Worm (Caenorhabditis elegans) whole organism, late embryonic: Measurements from ENCODE around the gene F47B10.6.
A peak's percentile ranks its signal among the peaks of the same experiment; 100 is the strongest.

ENCODE experiments used
- C38D4.7 ChIP-seq: fragments of 200-800 bp; sonication (Bioruptor generic); optimal IDR thresholded peaks from 2 replicates; lab custom pipeline; 2018; ENCODE audit warnings: mild to moderate bottlenecking, missing genetic modification characterization, moderate library complexity, missing compliant biosample characterization
- K02D7.2 ChIP-seq: sonication (generic microtip); optimal IDR thresholded peaks from 2 replicates; lab custom pipeline; 2017; ENCODE audit warnings: mild to moderate bottlenecking, missing genetic modification characterization, missing compliant biosample characterization
- K09A11.1 ChIP-seq: sonication (generic microtip); optimal IDR thresholded peaks from 2 replicates; lab custom pipeline; 2017; ENCODE audit warnings: antibody characterized with exemption, mild to moderate bottlenecking, missing genetic modification characterization, missing compliant biosample characterization; ENCODE audit not compliant: insufficient read depth
- T23F11.4 ChIP-seq: fragments of 200-800 bp; sonication (Bioruptor generic); optimal IDR thresholded peaks from 2 replicates; lab custom pipeline; 2018; ENCODE audit warnings: mild to moderate bottlenecking, missing genetic modification characterization, missing compliant biosample characterization
- ahr-1 ChIP-seq: sonication (generic microtip); optimal IDR thresholded peaks from 2 replicates; lab custom pipeline; 2016; ENCODE audit warnings: missing genetic modification characterization, missing compliant biosample characterization
- ama-1 ChIP-seq: fragments of 150-350 bp; optimal IDR thresholded peaks from 2 replicates; lab custom pipeline; 2014
- ceh-19 ChIP-seq: fragments of 200-800 bp; sonication (Bioruptor generic); optimal IDR thresholded peaks from 2 replicates; lab custom pipeline; 2018; ENCODE audit warnings: mild to moderate bottlenecking, missing genetic modification characterization, missing compliant biosample characterization
- ceh-2 ChIP-seq: sonication (generic microtip); optimal IDR thresholded peaks from 2 replicates; lab custom pipeline; 2016; ENCODE audit warnings: missing genotype, missing genetic modification characterization, missing compliant biosample characterization
- ceh-30 ChIP-seq: fragments of 150-350 bp; optimal IDR thresholded peaks from 2 replicates; lab custom pipeline; 2014; ENCODE audit warnings: missing biosample characterization, missing genetic modification characterization
- ceh-31 ChIP-seq: sonication (generic microtip); optimal IDR thresholded peaks from 2 replicates; lab custom pipeline; 2016; ENCODE audit warnings: missing genetic modification characterization, missing compliant biosample characterization
- ceh-34 ChIP-seq: sonication (generic microtip); optimal IDR thresholded peaks from 2 replicates; lab custom pipeline; 2016; ENCODE audit warnings: mild to moderate bottlenecking, missing genetic modification characterization, missing compliant biosample characterization
- ceh-48 ChIP-seq: sonication (generic microtip); optimal IDR thresholded peaks from 2 replicates; lab custom pipeline; 2016; ENCODE audit warnings: missing genetic modification characterization, inconsistent platforms, missing compliant biosample characterization
- che-1 ChIP-seq: sonication (generic microtip); optimal IDR thresholded peaks from 2 replicates; lab custom pipeline; 2016; ENCODE audit warnings: mild to moderate bottlenecking, missing genetic modification characterization, missing compliant biosample characterization
- elt-2 ChIP-seq: sonication (generic microtip); optimal IDR thresholded peaks from 2 replicates; lab custom pipeline; 2016; ENCODE audit warnings: missing genetic modification reagents, missing genetic modification characterization, missing compliant biosample characterization
- ets-4 ChIP-seq: sonication (generic microtip); optimal IDR thresholded peaks from 2 replicates; lab custom pipeline; 2016; ENCODE audit warnings: missing genetic modification characterization, missing compliant biosample characterization
- fkh-10 ChIP-seq: fragments of 150-350 bp; optimal IDR thresholded peaks from 2 replicates; lab custom pipeline; 2014; ENCODE audit warnings: missing biosample characterization, missing genetic modification reagents, missing genetic modification characterization
- hlh-30 ChIP-seq: sonication (generic microtip); optimal IDR thresholded peaks from 2 replicates; lab custom pipeline; 2017; ENCODE audit warnings: antibody characterized with exemption, missing genetic modification characterization, missing compliant biosample characterization; ENCODE audit not compliant: insufficient read depth
- hlh-8 ChIP-seq: sonication (generic microtip); optimal IDR thresholded peaks from 2 replicates; lab custom pipeline; 2016; ENCODE audit warnings: missing genotype, missing genetic modification characterization, missing compliant biosample characterization
- madf-2 ChIP-seq: sonication (generic microtip); optimal IDR thresholded peaks from 2 replicates; lab custom pipeline; 2017; ENCODE audit warnings: missing genetic modification characterization, missing compliant biosample characterization
- nfya-1 ChIP-seq: sonication (generic microtip); optimal IDR thresholded peaks from 2 replicates; lab custom pipeline; 2017; ENCODE audit warnings: missing genetic modification characterization, mild to moderate bottlenecking, missing compliant biosample characterization, antibody characterized with exemption, moderate library complexity
- odd-2 ChIP-seq: sonication (generic microtip); optimal IDR thresholded peaks from 2 replicates; lab custom pipeline; 2017; ENCODE audit warnings: antibody characterized with exemption, mild to moderate bottlenecking, missing genetic modification characterization, missing compliant biosample characterization
- pat-9 ChIP-seq: fragments of 200-800 bp; sonication (Bioruptor generic); optimal IDR thresholded peaks from 2 replicates; lab custom pipeline; 2018; ENCODE audit warnings: mild to moderate bottlenecking, missing genetic modification characterization, moderate library complexity, missing compliant biosample characterization
- pax-1 ChIP-seq: fragments of 150-350 bp; optimal IDR thresholded peaks from 2 replicates; lab custom pipeline; 2014; ENCODE audit warnings: missing biosample characterization, missing genetic modification characterization
- pha-2 ChIP-seq: sonication (generic microtip); optimal IDR thresholded peaks from 2 replicates; lab custom pipeline; 2017; ENCODE audit warnings: mild to moderate bottlenecking, missing genetic modification characterization, missing compliant biosample characterization
- pha-4 ChIP-seq: fragments of 150-350 bp; optimal IDR thresholded peaks from 2 replicates; lab custom pipeline; 2018; ENCODE audit warnings: missing biosample characterization, missing genetic modification reagents, missing genetic modification characterization
- pqm-1 ChIP-seq: sonication (generic microtip); optimal IDR thresholded peaks from 2 replicates; lab custom pipeline; 2016; ENCODE audit warnings: missing genetic modification characterization, missing compliant biosample characterization
- pros-1 ChIP-seq: fragments of 150-350 bp; optimal IDR thresholded peaks from 2 replicates; lab custom pipeline; 2014; ENCODE audit warnings: missing biosample characterization, missing genetic modification reagents, missing genetic modification characterization
- sdc-2 ChIP-seq: sonication (generic microtip); optimal IDR thresholded peaks from 2 replicates; lab custom pipeline; 2016; ENCODE audit warnings: missing genotype, missing genetic modification characterization, missing compliant biosample characterization
- sox-2 ChIP-seq: fragments of 200-800 bp; sonication (Bioruptor generic); IDR thresholded peaks from 2 replicates; pipeline ENCODE4 v1.3.6; 2022; ENCODE audit warnings: missing genetic modification reagents, missing genetic modification characterization, missing compliant biosample characterization
- sox-4 ChIP-seq: sonication (generic microtip); optimal IDR thresholded peaks from 2 replicates; lab custom pipeline; 2017; ENCODE audit warnings: mild to moderate bottlenecking, missing genetic modification characterization, inconsistent platforms, missing compliant biosample characterization
- syd-9 ChIP-seq: sonication (generic microtip); optimal IDR thresholded peaks from 2 replicates; lab custom pipeline; 2016; ENCODE audit warnings: mild to moderate bottlenecking, missing genetic modification characterization, moderate library complexity, missing compliant biosample characterization
- tbx-2 ChIP-seq: sonication (generic microtip); optimal IDR thresholded peaks from 2 replicates; lab custom pipeline; 2016; ENCODE audit warnings: missing genetic modification characterization, missing compliant biosample characterization
- unc-42 ChIP-seq: sonication (generic microtip); optimal IDR thresholded peaks from 2 replicates; lab custom pipeline; 2016; ENCODE audit warnings: missing genotype, missing genetic modification characterization, missing compliant biosample characterization
- unc-86 ChIP-seq: sonication (generic microtip); optimal IDR thresholded peaks from 2 replicates; lab custom pipeline; 2016; ENCODE audit warnings: missing genetic modification characterization, missing compliant biosample characterization
- ztf-16 ChIP-seq: sonication (generic microtip); optimal IDR thresholded peaks from 2 replicates; lab custom pipeline; 2017; ENCODE audit warnings: missing genetic modification characterization, missing compliant biosample characterization

F47B10.6 gene

DNA sequence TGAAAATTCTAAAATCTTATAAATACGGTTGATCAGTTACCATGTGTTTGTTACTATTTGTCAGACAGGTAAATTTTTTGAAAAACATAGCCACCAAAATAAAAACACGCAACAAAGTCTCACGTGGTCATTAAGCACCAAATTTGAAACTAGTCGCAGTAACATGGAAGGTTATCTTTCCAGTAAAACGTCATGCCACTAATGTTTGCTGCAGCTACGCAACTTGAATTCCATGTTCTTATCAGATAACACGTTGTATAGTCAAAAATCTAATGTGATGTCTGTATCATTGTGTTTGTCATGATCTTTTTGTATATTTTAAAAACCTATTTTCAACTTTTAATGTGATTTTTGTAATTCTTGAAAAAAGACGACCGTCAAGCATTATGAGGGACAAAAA lies 13.5 kb downstream of the F47B10.6 start:
- peak; percentile 48 for TF ChIP-seq elt-2 (tag; lab: Kevin White, UChicago)
- TF ChIP-seq pha-2 (tag; lab: Kevin White, UChicago): no peak

DNA sequence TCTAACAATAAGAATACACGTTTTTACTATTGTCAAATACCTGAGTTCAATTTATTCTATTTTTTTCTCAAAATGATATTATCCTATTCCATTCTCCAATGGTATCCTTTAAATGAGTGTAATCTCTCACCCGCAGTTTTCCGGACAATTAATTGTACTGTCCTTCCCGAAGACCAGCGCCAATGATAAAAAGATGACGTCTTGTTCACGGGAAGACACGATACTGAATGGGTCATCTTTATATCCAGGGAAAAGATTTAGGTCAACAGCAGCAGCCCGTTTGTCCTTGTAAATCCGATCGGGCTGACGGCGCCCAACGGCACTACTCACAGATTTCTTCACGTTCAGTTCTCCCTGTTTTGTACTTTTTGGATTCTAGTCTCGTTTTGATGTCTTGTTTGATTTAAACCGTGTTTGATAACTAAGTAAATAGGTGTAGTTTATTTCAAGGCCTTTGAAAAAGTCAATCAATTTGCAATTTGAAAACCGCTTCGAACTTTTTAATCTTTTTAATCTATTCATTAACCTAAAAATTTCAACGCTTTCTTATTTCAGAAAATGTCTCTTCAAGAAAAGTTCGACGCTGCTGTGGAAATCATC lies 14.5 kb downstream of the F47B10.6 start, which contains the start of gene acbp-3:
acbp-3 (plus strand) TSS at position 550 of the 600 bp plus-strand sequence.
- TF ChIP-seq ceh-48 (tag; lab: Kevin White, UChicago) (no peak), C38D4.7 (GFP tag; lab: Kevin White, UChicago) (no peak), madf-2 (tag; lab: Kevin White, UChicago) (no peak), K09A11.1 (no peak), hlh-8 (tag; lab: Kevin White, UChicago) (no peak), ceh-34 (tag; lab: Kevin White, UChicago) (no peak), sox-4 (tag; lab: Kevin White, UChicago) (no peak), sdc-2 (tag; lab: Kevin White, UChicago) (no peak), odd-2 (tag; lab: Kevin White, UChicago) (no peak), ama-1 (lab: Kevin White, UChicago) (no peak), ahr-1 (tag; lab: Kevin White, UChicago) (no peak)

DNA sequence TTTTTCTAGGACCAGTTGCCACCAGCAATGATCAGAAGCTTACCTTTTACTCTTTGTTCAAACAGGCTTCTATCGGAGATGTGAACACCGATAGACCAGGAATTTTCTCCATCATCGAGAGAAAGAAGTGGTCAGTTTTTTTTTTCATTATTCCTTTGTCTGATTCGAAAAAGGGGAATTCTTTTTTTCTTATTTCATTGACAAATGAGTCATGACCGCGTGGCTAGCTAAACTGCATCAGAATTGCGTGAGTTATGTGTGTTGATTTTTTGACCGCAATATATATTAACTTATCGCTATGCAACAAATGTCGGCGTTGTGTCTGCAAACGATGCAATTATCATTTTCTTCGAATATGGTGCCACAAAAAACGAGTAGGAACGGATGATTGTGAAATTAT lies 15.1 kb downstream of the F47B10.6 start:
- TF ChIP-seq hlh-8 (tag; lab: Kevin White, UChicago): no peak
- no peak for TF ChIP-seq unc-86 (tag; lab: Kevin White, UChicago)
- TF ChIP-seq pha-2 (tag; lab: Kevin White, UChicago): no peak
- TF ChIP-seq pax-1 (tag; lab: Kevin White, UChicago): no peak
- no peak for TF ChIP-seq syd-9 (tag; lab: Kevin White, UChicago)
- no peak for TF ChIP-seq hlh-30
- no peak for TF ChIP-seq T23F11.4
- no peak for TF ChIP-seq K02D7.2 (tag; lab: Kevin White, UChicago)
- TF ChIP-seq, all 69 proteins: peak for 0

DNA sequence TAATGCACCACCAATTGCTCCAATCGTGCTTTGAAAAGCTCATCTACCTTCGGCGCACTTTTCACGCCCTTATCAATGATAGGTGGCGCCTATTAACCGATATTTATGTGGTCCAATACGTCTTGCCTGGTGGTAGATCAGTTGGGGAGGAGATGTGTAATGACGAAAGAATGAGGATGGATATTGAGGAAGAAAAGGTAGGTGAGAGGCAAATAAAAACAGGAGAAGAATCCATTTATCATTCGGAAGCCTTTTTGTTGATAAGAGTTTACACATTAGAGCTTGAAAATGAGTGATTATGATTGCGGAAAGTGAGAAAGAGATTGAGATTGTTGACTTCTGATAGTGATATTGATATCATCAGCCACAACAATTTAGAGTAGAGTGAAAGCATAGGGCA lies 19.1 kb downstream of the F47B10.6 start:
- TF ChIP-seq ceh-19 (GFP tag; lab: Kevin White, UChicago): no peak
- TF ChIP-seq fkh-10: no peak
- TF ChIP-seq ztf-16: no peak
- no peak for TF ChIP-seq pros-1 (tag; lab: Kevin White, UChicago)
- no peak for TF ChIP-seq che-1
- no peak for TF ChIP-seq unc-42 (tag; lab: Kevin White, UChicago)
- TF ChIP-seq pat-9 (tag; lab: Kevin White, UChicago): no peak
- no peak for TF ChIP-seq unc-86 (tag; lab: Kevin White, UChicago)
- TF ChIP-seq ceh-31 (tag; lab: Kevin White, UChicago): no peak
- TF ChIP-seq tbx-2 (tag; lab: Kevin White, UChicago): no peak
- TF ChIP-seq nfya-1 (tag; lab: Kevin White, UChicago): no peak
- no peak for TF ChIP-seq ceh-48 (tag; lab: Kevin White, UChicago)
- no peak for TF ChIP-seq hlh-8 (tag; lab: Kevin White, UChicago)
- no peak for TF ChIP-seq T23F11.4
- no peak for TF ChIP-seq ets-4 (tag; lab: Kevin White, UChicago)
- no peak for TF ChIP-seq ceh-2 (tag; lab: Kevin White, UChicago)
- TF ChIP-seq ceh-30: no peak
- no peak for TF ChIP-seq pqm-1 (tag; lab: Kevin White, UChicago)
- TF ChIP-seq sox-2: no peak
- no peak for TF ChIP-seq pha-4 (tag; lab: Kevin White, UChicago)
